Worm (Caenorhabditis elegans): ENCODE data around the gene W04G3.10.

DNA sequence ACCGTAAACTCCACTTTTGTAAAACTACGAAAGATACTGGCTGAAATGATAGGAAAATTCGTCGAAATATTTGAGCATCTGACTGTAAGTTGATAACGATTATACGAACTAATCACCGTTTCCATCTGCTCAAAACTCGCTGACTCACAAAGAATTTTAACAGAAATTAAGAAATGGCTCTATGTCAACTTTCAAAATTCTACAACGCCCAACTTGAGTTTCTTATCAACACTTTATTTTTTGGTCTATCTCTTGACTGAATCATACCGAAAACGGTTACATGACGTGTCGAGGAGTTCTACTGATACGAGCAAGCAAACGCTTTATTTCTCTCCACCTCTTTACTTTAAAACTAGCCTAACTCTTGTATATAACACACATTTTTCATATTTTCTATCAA lies 30.9 kb downstream of the W04G3.10 start, which contains the start of gene clc-1:
- no peak for TF ChIP-seq unc-62 (GFP tag; optimal IDR thresholded peaks at IDR 0.05)
- TF ChIP-seq pha-4 (tag; optimal IDR thresholded peaks at IDR 0.05) = no peak
- TF ChIP-seq mls-2 (tag; optimal IDR thresholded peaks at IDR 0.05) = no peak
- no peak for TF ChIP-seq ztf-11 (tag; optimal IDR thresholded peaks at IDR 0.05)
- no peak for TF ChIP-seq nhr-237 (tag; optimal IDR thresholded peaks at IDR 0.05)
- TF ChIP-seq elt-1 (tag; optimal IDR thresholded peaks at IDR 0.05; ENCODE audit: borderline replicate concordance, insufficient read depth) = no peak
- no peak for TF ChIP-seq ces-1 (GFP tag; optimal IDR thresholded peaks at IDR 0.05)
- no peak for TF ChIP-seq M03D4.4 (tag; optimal IDR thresholded peaks at IDR 0.05)
- TF ChIP-seq nhr-28 (tag; optimal IDR thresholded peaks at IDR 0.05) = no peak
